Fruit fly (Drosophila melanogaster): ENCODE data around the gene Amnionless.

The Amnionless gene

dm6 chr2L:285596-286023 is 3.3 kb downstream of the Amnionless start (continued):
- TF ChIP-seq CG18599 (GFP tag; optimal IDR thresholded peaks at IDR 0.05) (peak; percentile 70), CG18011 (GFP tag; optimal IDR thresholded peaks at IDR 0.05) (no peak), CG4404 (GFP tag; IDR thresholded peaks at IDR 0.05) (no peak), CG15479 (GFP tag; optimal IDR thresholded peaks at IDR 0.05) (no peak), CG10959 (GFP tag; IDR thresholded peaks at IDR 0.05) (no peak), CG42726 (GFP tag; IDR thresholded peaks at IDR 0.05; ENCODE audit: partially characterized antibody) (peak; percentile 74), CG12155 (GFP tag; optimal IDR thresholded peaks at IDR 0.05) (peak; percentile 34), CG13424 (tag; optimal IDR thresholded peaks at IDR 0.05) (peak; percentile 63), bab2 (GFP tag; optimal IDR thresholded peaks at IDR 0.05) (peak; percentile 36), CG8765 (GFP tag; IDR thresholded peaks at IDR 0.05) (no peak), phol (tag; optimal IDR thresholded peaks at IDR 0.05) (peak; percentile 29), Hand (GFP tag; optimal IDR thresholded peaks at IDR 0.05) (peak; percentile 27), CG10565 (GFP tag; optimal IDR thresholded peaks at IDR 0.05) (no peak), pan (optimal IDR thresholded peaks at IDR 0.05) (no peak), pan (GFP tag; optimal IDR thresholded peaks at IDR 0.05 in 1 of 2, IDR thresholded peaks at IDR 0.05 in 1 of 2) (no peak), CG18619 (GFP tag; optimal IDR thresholded peaks at IDR 0.05) (peak; percentile 13), seq (GFP tag; IDR thresholded peaks at IDR 0.05) (peak; percentile 62; the same call in 1 of the 2 replicates), Drgx (GFP tag; IDR thresholded peaks at IDR 0.05) (0 out of 2 replicates have a peak, but pooled peaks have one; percentile 25), Oli (tag; optimal IDR thresholded peaks at IDR 0.05) (peak; percentile 52), Med (GFP tag) (peak; percentile 94), CG3838 (GFP tag; optimal IDR thresholded peaks at IDR 0.05) (no peak), CG11695 (GFP tag; IDR thresholded peaks at IDR 0.05) (no peak), Ssrp (tag; optimal IDR thresholded peaks at IDR 0.05) (no peak), CG10462 (GFP tag; optimal IDR thresholded peaks at IDR 0.05) (no peak), tup (GFP tag; optimal IDR thresholded peaks at IDR 0.05) (no peak), CG10274 (GFP tag; optimal IDR thresholded peaks at IDR 0.05) (no peak), CG10431 (GFP tag; optimal IDR thresholded peaks at IDR 0.05) (peak; percentile 62), sisA (GFP tag; IDR thresholded peaks at IDR 0.05) (no peak), ken (GFP tag; IDR thresholded peaks at IDR 0.05) (0 out of 3 replicates have a peak, but pooled peaks have one; percentile 29), emc (GFP tag; optimal IDR thresholded peaks at IDR 0.05) (no peak), CG17186 (GFP tag; optimal IDR thresholded peaks at IDR 0.05) (peak; percentile 17), CG6272 (GFP tag; IDR thresholded peaks at IDR 0.05) (no peak), wor (GFP tag; IDR thresholded peaks at IDR 0.05) (no peak), jing (GFP tag; optimal IDR thresholded peaks at IDR 0.05) (no peak), amos (GFP tag; IDR thresholded peaks at IDR 0.05; ENCODE audit: partially characterized antibody) (peak; percentile 37; the same call in 1 of the 2 replicates), CkIIα-i1 (GFP tag; IDR thresholded peaks at IDR 0.05) (no peak), Hmx (GFP tag; optimal IDR thresholded peaks at IDR 0.05) (peak; percentile 59), Lpt (GFP tag; optimal IDR thresholded peaks at IDR 0.05) (no peak), BtbVII (GFP tag; optimal IDR thresholded peaks at IDR 0.05) (peak; percentile 1), CG8281 (tag; optimal IDR thresholded peaks at IDR 0.05) (no peak), cato (GFP tag; optimal IDR thresholded peaks at IDR 0.05; ENCODE audit: borderline replicate concordance) (no peak), Hsf (GFP tag; optimal IDR thresholded peaks at IDR 0.05) (peak; percentile 28), pnt (GFP tag; optimal IDR thresholded peaks at IDR 0.05) (peak; percentile 1), Sry-β (GFP tag; optimal IDR thresholded peaks at IDR 0.05) (peak; percentile 6), abd-A (tag; optimal IDR thresholded peaks at IDR 0.05) (peak; percentile 5), CG8478 (optimal IDR thresholded peaks at IDR 0.05) (no peak), CG17568 (GFP tag; optimal IDR thresholded peaks at IDR 0.05) (peak; percentile 16), Hr78 (GFP tag; optimal IDR thresholded peaks at IDR 0.05) (no peak), Vsx1 (GFP tag; optimal IDR thresholded peaks at IDR 0.05) (no peak), ftz-f1 (GFP tag; optimal IDR thresholded peaks at IDR 0.05) (peak; percentile 64), dm (GFP tag; optimal IDR thresholded peaks at IDR 0.05) (peak; percentile 8)
